Fruit fly (Drosophila melanogaster): ENCODE measurements around the gene Sras.

dm6 chr3L:5575524-5575923 lies 11.9 kb downstream of the Sras start:
- TF ChIP-seq toe (GFP tag; optimal IDR thresholded peaks at IDR 0.05): no peak
- TF ChIP-seq Crg-1 (GFP tag; optimal IDR thresholded peaks at IDR 0.05): no peak
- TF ChIP-seq Clk (GFP tag; optimal IDR thresholded peaks at IDR 0.05): no peak
- no peak for TF ChIP-seq pad (GFP tag; optimal IDR thresholded peaks at IDR 0.05)
- no peak for TF ChIP-seq tj (GFP tag; optimal IDR thresholded peaks at IDR 0.05)
- no peak for TF ChIP-seq CG5204 (GFP tag; optimal IDR thresholded peaks at IDR 0.05)
- no peak for TF ChIP-seq bab1 (GFP tag; optimal IDR thresholded peaks at IDR 0.05)
- no peak for TF ChIP-seq cic (GFP tag; optimal IDR thresholded peaks at IDR 0.05)
- TF ChIP-seq ovo (GFP tag; optimal IDR thresholded peaks at IDR 0.05): no peak
- peak; percentile 81 for TF ChIP-seq kay (GFP tag; ENCODE audit: borderline replicate concordance)
- TF ChIP-seq CG14711 (tag; optimal IDR thresholded peaks at IDR 0.05): no peak
- no peak for TF ChIP-seq CG11617 (GFP tag; optimal IDR thresholded peaks at IDR 0.05)

All from whole organism, adult.